Fruit fly (Drosophila melanogaster): ENCODE results near the gene Cpr62Ba.

The Cpr62Ba gene

dm6 chr3L:1774713-1775648 lies 56.6 kb downstream of the Cpr62Ba start, which contains the start of the genes CG13933 and PolD2 (continued):
- peak; percentile 93 for TF ChIP-seq CG31627 (GFP tag; optimal IDR thresholded peaks at IDR 0.05)
- no peak for TF ChIP-seq CG4318 (GFP tag; optimal IDR thresholded peaks at IDR 0.05)
- TF ChIP-seq Sox14 (GFP tag; optimal IDR thresholded peaks at IDR 0.05): peak; percentile 94
- TF ChIP-seq CG1621 (tag; optimal IDR thresholded peaks at IDR 0.05): no peak
- TF ChIP-seq fd85E (GFP tag; optimal IDR thresholded peaks at IDR 0.05): peak; percentile 55
- TF ChIP-seq vri (GFP tag; optimal IDR thresholded peaks at IDR 0.05): no peak
- TF ChIP-seq CG9139 (GFP tag; optimal IDR thresholded peaks at IDR 0.05): no peak
- TF ChIP-seq dac (GFP tag; optimal IDR thresholded peaks at IDR 0.05): no peak
- TF ChIP-seq Blimp-1 (GFP tag; optimal IDR thresholded peaks at IDR 0.05): peak; percentile 67
- TF ChIP-seq CG6854 (GFP tag; optimal IDR thresholded peaks at IDR 0.05): no peak
- peak; percentile 93 for TF ChIP-seq Sox15 (GFP tag; optimal IDR thresholded peaks at IDR 0.05)
- TF ChIP-seq Met (GFP tag; optimal IDR thresholded peaks at IDR 0.05): peak; percentile 95
- TF ChIP-seq CG16779 (tag; optimal IDR thresholded peaks at IDR 0.05): peak; percentile 89
- TF ChIP-seq Eip78C (GFP tag): peak; percentile 99
- TF ChIP-seq Ets21C (GFP tag; optimal IDR thresholded peaks at IDR 0.05): peak; percentile 85
- peak; percentile 99 for TF ChIP-seq acj6 (GFP tag; optimal IDR thresholded peaks at IDR 0.05)
